Worm (Caenorhabditis elegans) whole organism, L1 larva: Measurements from ENCODE around the gene F56D2.2.
A peak's percentile ranks its signal among the peaks of the same experiment; 100 is the strongest.

ENCODE experiments used
- egl-27 ChIP-seq, 2 experiments: fragments of 150-350 bp in 1 of 2; sonication (generic microtip); optimal IDR thresholded peaks; 3 replicates each; lab custom pipeline; 2017 to 2018; ENCODE audit warnings: missing biosample characterization in 2 of 2, missing genetic modification characterization in 2 of 2, missing genetic modification reagents in 2 of 2
- elt-3 ChIP-seq, 6 experiments: fragments of 150-350 bp in 1 of 6; sonication (generic microtip); optimal IDR thresholded peaks; 2 replicates each; lab custom pipeline; 2017 to 2018; ENCODE audit warnings: missing biosample characterization in 6 of 6, missing genetic modification characterization in 6 of 6, inconsistent platforms in 1 of 6
- fkh-10 ChIP-seq: sonication (generic microtip); optimal IDR thresholded peaks from 2 replicates; lab custom pipeline; 2017; ENCODE audit warnings: missing biosample characterization, missing genetic modification reagents, missing genetic modification characterization
- fkh-8 ChIP-seq: sonication (generic microtip); optimal IDR thresholded peaks from 2 replicates; lab custom pipeline; 2016; ENCODE audit warnings: mild to moderate bottlenecking, missing genetic modification characterization, missing compliant biosample characterization
- fos-1 ChIP-seq: fragments of 150-350 bp; optimal IDR thresholded peaks from 2 replicates; lab custom pipeline; 2014; ENCODE audit warnings: missing biosample characterization, missing genetic modification characterization
- nhr-12 ChIP-seq: sonication (generic microtip); optimal IDR thresholded peaks from 2 replicates; lab custom pipeline; 2017; ENCODE audit warnings: missing biosample characterization, missing genetic modification characterization
- nhr-20 ChIP-seq: sonication (generic microtip); optimal IDR thresholded peaks from 2 replicates; lab custom pipeline; 2016; ENCODE audit warnings: mild to moderate bottlenecking, missing genetic modification characterization, missing compliant biosample characterization
- skn-1 ChIP-seq: fragments of 150-350 bp; optimal IDR thresholded peaks from 2 replicates; lab custom pipeline; 2014; ENCODE audit warnings: missing biosample characterization, missing genetic modification characterization
- zag-1 ChIP-seq: fragments of 150-350 bp; optimal IDR thresholded peaks from 2 replicates; lab custom pipeline; 2014; ENCODE audit warnings: missing biosample characterization, missing genetic modification characterization

ce11 chrIII:5546309-5546708 is 40.8 kb upstream of the F56D2.2 start:
- TF ChIP-seq elt-3 (tag; optimal IDR thresholded peaks at IDR 0.05; lab: Kevin White, UChicago), result peak in 1 of 6 experiments; percentile 55
- peak; percentile 42 for TF ChIP-seq nhr-20 (tag; lab: Kevin White, UChicago)
- TF ChIP-seq zag-1 (tag; lab: Kevin White, UChicago), result no peak
- no peak for TF ChIP-seq fkh-10 (GFP tag; lab: Kevin White, UChicago)
- TF ChIP-seq egl-27 (tag; optimal IDR thresholded peaks at IDR 0.05; lab: Kevin White, UChicago), result no peak
- TF ChIP-seq skn-1, result peak; percentile 29
- no peak for TF ChIP-seq nhr-12 (tag; lab: Kevin White, UChicago)
- TF ChIP-seq fos-1, result peak; percentile 30
- TF ChIP-seq fkh-8 (tag; lab: Kevin White, UChicago), result no peak
